Worm (Caenorhabditis elegans): ENCODE results near the gene wrb-1.

Gene wrb-1

ce11 chrV:1195995-1196394 lies at the start of gene wrb-1, which contains the start of gene Y50D4A.4:
wrb-1 (plus strand) TSS chrV:1196072.
Y50D4A.4 (minus strand) TSS chrV:1196127.
- TF ChIP-seq mef-2 (tag; optimal IDR thresholded peaks at IDR 0.05) = no peak
- TF ChIP-seq elt-2 (tag; optimal IDR thresholded peaks at IDR 0.05) = no peak
- no peak for TF ChIP-seq nhr-237 (tag; optimal IDR thresholded peaks at IDR 0.05)
- peak; percentile 68 to 83 (median 77) for TF ChIP-seq dpl-1 (GFP tag; optimal IDR thresholded peaks at IDR 0.05)
- TF ChIP-seq pqm-1 (tag; optimal IDR thresholded peaks at IDR 0.05) = no peak
- TF ChIP-seq aly-2 (tag; optimal IDR thresholded peaks at IDR 0.05) = peak; percentile 10
- TF ChIP-seq vab-15 (tag; optimal IDR thresholded peaks at IDR 0.05) = no peak
- no peak for TF ChIP-seq ces-1 (GFP tag; optimal IDR thresholded peaks at IDR 0.05)
- TF ChIP-seq lin-39 (tag; optimal IDR thresholded peaks at IDR 0.05) = peak; percentile 46
- no peak for TF ChIP-seq hpl-2 (GFP tag; optimal IDR thresholded peaks at IDR 0.05)
- peak; percentile 95 for TF ChIP-seq mep-1 (tag; optimal IDR thresholded peaks at IDR 0.05)
- TF ChIP-seq nhr-19 (GFP tag; conservative IDR thresholded peaks at IDR 0.05) = peak; percentile 69
- no peak for TF ChIP-seq ama-1 (optimal IDR thresholded peaks at IDR 0.05)
- TF ChIP-seq sox-4 (tag; optimal IDR thresholded peaks at IDR 0.05) = peak; percentile 1
- TF ChIP-seq F16B12.6 (tag; optimal IDR thresholded peaks at IDR 0.05) = peak; percentile 93
- no peak for TF ChIP-seq pax-3 (tag; optimal IDR thresholded peaks at IDR 0.05)
- no peak for TF ChIP-seq nhr-84 (tag; optimal IDR thresholded peaks at IDR 0.05)
- TF ChIP-seq isw-1 (GFP tag; IDR thresholded peaks at IDR 0.05) = peak; percentile 52
- TF ChIP-seq snu-23 (GFP tag; optimal IDR thresholded peaks at IDR 0.05) = peak; percentile 87
- TF ChIP-seq egl-13 (tag; optimal IDR thresholded peaks at IDR 0.05) = peak; percentile 64
- TF ChIP-seq mdl-1 (tag; optimal IDR thresholded peaks at IDR 0.05) = no peak
- TF ChIP-seq lin-35 (GFP tag; optimal IDR thresholded peaks at IDR 0.05) = peak; percentile 80 to 82
- peak; percentile 69 for TF ChIP-seq C16A3.4 (tag; optimal IDR thresholded peaks at IDR 0.05)
- TF ChIP-seq snpc-4 (tag; optimal IDR thresholded peaks at IDR 0.05) = peak; percentile 73
- no peak for TF ChIP-seq Y116A8C.19 (tag; optimal IDR thresholded peaks at IDR 0.05; ENCODE audit: borderline replicate concordance)
- peak in 1 of 2 experiments; percentile 22 for TF ChIP-seq ztf-11 (tag; optimal IDR thresholded peaks at IDR 0.05)
- TF ChIP-seq egl-27 (tag; optimal IDR thresholded peaks at IDR 0.05) = no peak
- TF ChIP-seq ceh-90 (tag; optimal IDR thresholded peaks at IDR 0.05) = peak; percentile 17
- no peak for TF ChIP-seq nhr-76 (tag; optimal IDR thresholded peaks at IDR 0.05)
- no peak for TF ChIP-seq ceh-8 (GFP tag; optimal IDR thresholded peaks at IDR 0.05)
- TF ChIP-seq fkh-10 (GFP tag; optimal IDR thresholded peaks at IDR 0.05) = no peak
- no peak for TF ChIP-seq zip-4 (GFP tag; optimal IDR thresholded peaks at IDR 0.05)
- no peak for TF ChIP-seq lin-14 (GFP tag; optimal IDR thresholded peaks at IDR 0.05)
- TF ChIP-seq unc-98 (GFP tag; IDR thresholded peaks at IDR 0.05) = no peak
- peak; percentile 55 for TF ChIP-seq skn-1 (tag; optimal IDR thresholded peaks at IDR 0.05)
- TF ChIP-seq fos-1 (tag; optimal IDR thresholded peaks at IDR 0.05) = no peak
- peak; percentile 76 for TF ChIP-seq lin-15B (tag; optimal IDR thresholded peaks at IDR 0.05)
- no peak for TF ChIP-seq sup-37 (GFP tag; optimal IDR thresholded peaks at IDR 0.05)
- no peak for TF ChIP-seq unc-30 (tag; optimal IDR thresholded peaks at IDR 0.05)
- TF ChIP-seq blmp-1 (tag; optimal IDR thresholded peaks at IDR 0.05) = peak; percentile 70
- no peak for TF ChIP-seq efl-3 (GFP tag; optimal IDR thresholded peaks at IDR 0.05)
- TF ChIP-seq nhr-11 (tag; optimal IDR thresholded peaks at IDR 0.05) = no peak
- TF ChIP-seq unc-130 (tag; optimal IDR thresholded peaks at IDR 0.05) = peak; percentile 95
- no peak for TF ChIP-seq hlh-4 (tag; optimal IDR thresholded peaks at IDR 0.05)
- peak; percentile 75 for TF ChIP-seq dsc-1 (tag; optimal IDR thresholded peaks at IDR 0.05)
- no peak for TF ChIP-seq fkh-4 (tag; optimal IDR thresholded peaks at IDR 0.05; ENCODE audit: borderline replicate concordance)
- peak; percentile 57 to 79 for TF ChIP-seq efl-1 (optimal IDR thresholded peaks at IDR 0.05)
- TF ChIP-seq efl-1 (GFP tag; optimal IDR thresholded peaks at IDR 0.05 in 1 of 2) = peak; percentile 81 to 96
- TF ChIP-seq hlh-17 (GFP tag; optimal IDR thresholded peaks at IDR 0.05; ENCODE audit: borderline replicate concordance) = no peak
- TF ChIP-seq nhr-20 (tag; optimal IDR thresholded peaks at IDR 0.05) = peak; percentile 83
- no peak for TF ChIP-seq rnt-1 (tag; optimal IDR thresholded peaks at IDR 0.05)
- peak in 2 of 6 experiments; percentile 41 to 72 for TF ChIP-seq elt-3 (tag; optimal IDR thresholded peaks at IDR 0.05)
- TF ChIP-seq jun-1 (tag; optimal IDR thresholded peaks at IDR 0.05) = peak; percentile 5
- no peak for TF ChIP-seq alr-1 (tag; optimal IDR thresholded peaks at IDR 0.05; ENCODE audit: borderline replicate concordance)
